Fruit fly (Drosophila melanogaster): ENCODE measurements around the gene Sgt.

Sgt gene

DNA sequence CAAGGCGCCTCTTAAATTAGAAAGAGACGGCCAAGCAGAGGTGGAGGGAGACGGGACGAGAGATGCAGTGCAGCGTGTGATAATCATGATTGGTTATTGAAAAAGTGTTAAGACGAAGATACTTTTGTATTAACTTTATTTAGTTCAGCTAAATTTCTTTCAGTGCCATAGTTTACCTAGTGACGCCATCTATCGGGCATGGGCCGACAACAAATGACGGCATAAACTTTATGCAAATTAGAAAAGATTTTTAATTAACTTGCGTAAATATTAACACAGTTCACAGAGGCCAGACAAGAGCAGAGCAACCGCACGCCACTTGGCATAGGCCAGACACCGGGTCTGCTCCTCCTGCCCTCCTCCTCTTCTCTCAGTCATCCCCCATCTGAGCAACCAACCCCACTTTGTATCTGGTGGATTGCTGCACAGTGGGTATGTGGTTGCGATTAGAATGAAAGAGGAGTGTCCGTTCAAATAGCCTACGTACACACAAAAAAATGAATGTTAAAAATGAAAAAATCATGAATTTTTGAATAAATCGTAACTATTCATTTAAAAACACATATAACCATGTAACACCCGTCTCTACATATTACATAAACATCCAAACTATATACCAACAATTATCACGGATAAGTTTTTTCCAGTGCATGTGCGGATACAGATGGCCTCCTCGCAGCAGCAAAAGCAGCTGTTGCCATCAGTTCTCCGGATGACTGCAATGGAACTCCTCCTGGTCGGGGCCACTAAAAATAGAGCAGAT, 5.3 kb upstream of the Sgt start (continued):
- TF ChIP-seq chif (GFP tag; optimal IDR thresholded peaks at IDR 0.05) (peak; percentile 84), MESR4 (GFP tag; optimal IDR thresholded peaks at IDR 0.05) (no peak), Gug (GFP tag; IDR thresholded peaks at IDR 0.05) (peak; percentile 48; the same call in 1 of the 4 replicates), CG11560 (tag; IDR thresholded peaks at IDR 0.05) (peak; percentile 48; the same call in 1 of the 3 replicates), Drgx (GFP tag; IDR thresholded peaks at IDR 0.05) (peak; percentile 88), fd96Cb (tag; optimal IDR thresholded peaks at IDR 0.05) (peak; percentile 87)

DNA sequence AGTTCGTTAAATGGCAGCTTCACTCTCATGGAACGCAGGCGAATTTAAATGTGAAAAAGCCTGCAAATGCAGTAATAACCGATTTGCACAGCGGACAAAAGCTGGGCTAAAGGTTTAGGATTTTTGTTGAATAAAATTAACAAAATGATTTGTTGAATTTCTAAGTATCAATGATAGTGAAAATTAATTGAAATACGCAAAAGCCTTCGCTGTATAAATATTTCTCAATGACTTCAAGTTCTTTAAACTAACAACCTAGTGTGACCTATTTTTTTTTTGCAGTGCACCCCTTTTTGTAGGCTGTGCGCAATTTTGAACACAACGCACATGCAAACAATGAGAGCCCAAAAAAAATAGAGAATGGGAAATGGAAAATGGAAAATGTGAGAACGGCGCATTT, 4.5 kb upstream of the Sgt start:
- peak; percentile 39 for TF ChIP-seq Sox102F (GFP tag; optimal IDR thresholded peaks at IDR 0.05)
- TF ChIP-seq gem (tag; optimal IDR thresholded peaks at IDR 0.05) = peak; percentile 30
- no peak for TF ChIP-seq CG17568 (GFP tag; optimal IDR thresholded peaks at IDR 0.05)
- 0 out of 2 replicates have a peak, but pooled peaks have one; percentile 9 for TF ChIP-seq Ptx1 (GFP tag; IDR thresholded peaks at IDR 0.05)
- TF ChIP-seq bsh (GFP tag; optimal IDR thresholded peaks at IDR 0.05) = peak in 1 of 2 experiments; percentile 30
- peak; percentile 74 for TF ChIP-seq Ets65A (GFP tag)
- peak; percentile 14; the same call in 1 of the 3 replicates for TF ChIP-seq row (GFP tag; IDR thresholded peaks at IDR 0.05)
- TF ChIP-seq CG11560 (tag; IDR thresholded peaks at IDR 0.05) = no peak
- TF ChIP-seq CG6689 (GFP tag; IDR thresholded peaks at IDR 0.05) = no peak
- TF ChIP-seq caup (GFP tag; optimal IDR thresholded peaks at IDR 0.05; ENCODE audit: severe bottlenecking) = no peak
- no peak for TF ChIP-seq CG11093 (GFP tag; IDR thresholded peaks at IDR 0.05)
- peak; percentile 30 for TF ChIP-seq lab (GFP tag; optimal IDR thresholded peaks at IDR 0.05)
- TF ChIP-seq Rfx (GFP tag; IDR thresholded peaks at IDR 0.05) = no peak
- peak; percentile 19; the same call in 1 of the 2 replicates for TF ChIP-seq Ada2b (GFP tag; IDR thresholded peaks at IDR 0.05)
- TF ChIP-seq Hr51 (GFP tag; optimal IDR thresholded peaks at IDR 0.05) = peak in 1 of 2 experiments; percentile 26
- no peak for TF ChIP-seq prd (optimal IDR thresholded peaks at IDR 0.05)
- TF ChIP-seq prd (GFP tag; IDR thresholded peaks at IDR 0.05) = peak; percentile 24; the same call in 1 of the 3 replicates
- peak; percentile 2 for TF ChIP-seq unpg (GFP tag; optimal IDR thresholded peaks at IDR 0.05)
- peak; percentile 11; the same call in 1 of the 2 replicates for TF ChIP-seq Drgx (GFP tag; IDR thresholded peaks at IDR 0.05)
- TF ChIP-seq zen (tag; optimal IDR thresholded peaks at IDR 0.05) = no peak
- no peak for TF ChIP-seq CG10267 (tag; optimal IDR thresholded peaks at IDR 0.05)
- no peak for TF ChIP-seq sens-2 (GFP tag; IDR thresholded peaks at IDR 0.05)

DNA sequence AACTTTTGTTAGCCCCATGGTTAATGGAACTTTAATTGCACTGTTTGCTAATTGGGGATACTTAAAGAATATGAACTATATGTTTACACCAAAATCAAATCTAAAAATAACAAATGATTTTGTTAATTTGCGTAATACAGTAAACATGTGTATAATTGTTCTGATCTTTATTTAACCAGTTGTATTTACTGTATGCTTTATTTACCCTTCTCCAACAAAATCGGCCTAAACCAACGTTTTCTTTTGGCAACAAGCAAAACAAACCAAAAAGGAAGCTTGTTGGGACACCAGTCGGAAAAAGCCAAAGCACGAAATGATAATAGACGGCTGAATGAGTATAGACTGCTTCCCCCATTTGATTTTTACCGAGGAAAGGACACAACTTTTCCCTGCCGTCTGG, 773 bp upstream of the Sgt start:
- TF ChIP-seq CG2116 (GFP tag; optimal IDR thresholded peaks at IDR 0.05) (peak; percentile 13), CG13287 (GFP tag; IDR thresholded peaks at IDR 0.05; ENCODE audit: partially characterized antibody) (no peak), CG3847 (GFP tag; IDR thresholded peaks at IDR 0.05) (peak; percentile 14; the same call in 1 of the 2 replicates), CG15696 (tag; optimal IDR thresholded peaks at IDR 0.05) (peak; percentile 24), cwo (GFP tag; optimal IDR thresholded peaks at IDR 0.05) (peak; percentile 62), Bdp1 (GFP tag; optimal IDR thresholded peaks at IDR 0.05) (peak; percentile 35), dysf (GFP tag; IDR thresholded peaks at IDR 0.05) (peak; percentile 26; the same call in 1 of the 3 replicates), pros (GFP tag; optimal IDR thresholded peaks at IDR 0.05) (no peak), CG31388 (GFP tag; optimal IDR thresholded peaks at IDR 0.05) (no peak), Mrtf (GFP tag; IDR thresholded peaks at IDR 0.05) (no peak), TFAM (GFP tag; optimal IDR thresholded peaks at IDR 0.05) (no peak), sd (tag; optimal IDR thresholded peaks at IDR 0.05) (peak; percentile 59), Hand (GFP tag; optimal IDR thresholded peaks at IDR 0.05) (peak; percentile 77), CG12769 (tag; optimal IDR thresholded peaks at IDR 0.05) (peak; percentile 91), CG17361 (GFP tag; IDR thresholded peaks at IDR 0.05) (no peak), z (GFP tag; IDR thresholded peaks at IDR 0.05) (no peak), CG7839 (tag; optimal IDR thresholded peaks at IDR 0.05) (peak; percentile 45), sens (GFP tag) (no peak), CG12659 (GFP tag; optimal IDR thresholded peaks at IDR 0.05) (peak; percentile 57), gt (GFP tag; IDR thresholded peaks at IDR 0.05) (no peak), Ssrp (tag; optimal IDR thresholded peaks at IDR 0.05) (no peak)
